Worm (Caenorhabditis elegans): ENCODE measurements around the gene C26G2.2.

Gene C26G2.2

DNA sequence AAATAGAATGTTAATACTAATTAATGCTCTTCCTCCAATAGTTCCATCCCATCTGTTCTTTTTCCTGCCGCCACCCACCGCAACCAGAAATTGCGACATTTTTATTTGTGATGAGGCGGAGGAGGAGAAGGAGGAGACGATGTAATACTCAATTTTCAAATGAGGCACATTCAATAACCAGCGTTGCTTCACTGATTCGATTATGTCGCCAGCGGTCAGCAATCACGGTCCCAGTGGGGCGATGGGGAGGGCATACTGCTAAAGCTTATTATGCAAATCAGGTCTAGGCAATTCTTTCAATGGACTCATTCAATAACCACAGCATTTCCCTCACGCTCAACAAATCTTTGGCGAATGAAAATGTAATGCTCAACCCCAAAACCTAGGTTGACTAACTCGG is 14.9 kb upstream of the C26G2.2 start:
- no peak for TF ChIP-seq tbx-37 (GFP tag; conservative IDR thresholded peaks at IDR 0.05)
- no peak for TF ChIP-seq aly-1 (tag; optimal IDR thresholded peaks at IDR 0.05)
- no peak for TF ChIP-seq hmbx-1 (tag; optimal IDR thresholded peaks at IDR 0.05)
- TF ChIP-seq ets-7 (tag; optimal IDR thresholded peaks at IDR 0.05) = no peak
- TF ChIP-seq hmg-4 (GFP tag; optimal IDR thresholded peaks at IDR 0.05) = no peak
- no peak for TF ChIP-seq B0310.2 (tag; optimal IDR thresholded peaks at IDR 0.05)
- no peak for TF ChIP-seq ceh-13 (GFP tag; optimal IDR thresholded peaks at IDR 0.05)
- TF ChIP-seq ama-1 (optimal IDR thresholded peaks at IDR 0.05) = no peak
- TF ChIP-seq ceh-36 (tag; optimal IDR thresholded peaks at IDR 0.05) = no peak
- TF ChIP-seq scrt-1 (GFP tag; IDR thresholded peaks at IDR 0.05) = no peak
- TF ChIP-seq hnd-1 (tag; optimal IDR thresholded peaks at IDR 0.05) = no peak
- TF ChIP-seq sea-1 (GFP tag; conservative IDR thresholded peaks at IDR 0.05) = no peak
- no peak for TF ChIP-seq pes-1 (GFP tag; IDR thresholded peaks at IDR 0.05)
- no peak for TF ChIP-seq flt-1 (GFP tag; IDR thresholded peaks at IDR 0.05)
- TF ChIP-seq tbx-11 (GFP tag; IDR thresholded peaks at IDR 0.05) = no peak
- no peak for TF ChIP-seq F13C5.2 (tag; optimal IDR thresholded peaks at IDR 0.05)

DNA sequence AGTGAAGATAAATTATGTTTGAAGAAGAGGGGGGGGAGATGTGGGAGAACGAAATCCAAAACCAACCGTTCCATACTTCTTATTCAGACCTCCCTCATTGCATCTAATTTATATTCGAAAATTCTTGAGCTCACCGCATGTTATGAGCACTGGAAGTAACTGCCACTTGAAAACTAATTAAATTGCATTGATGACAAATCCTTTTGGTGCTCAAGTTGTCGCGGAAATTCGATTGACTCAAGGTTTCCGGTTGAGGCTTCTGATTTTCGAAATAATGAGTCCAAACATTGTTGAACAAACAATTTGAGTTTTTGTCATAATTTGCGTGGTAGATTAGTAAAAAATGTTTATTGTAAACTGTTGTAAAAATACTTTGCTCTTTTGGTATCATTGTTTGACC is 12.1 kb upstream of the C26G2.2 start:
- no peak for TF ChIP-seq ama-1 (optimal IDR thresholded peaks at IDR 0.05)
- TF ChIP-seq tra-4 (tag; optimal IDR thresholded peaks at IDR 0.05) = no peak
- no peak for TF ChIP-seq ceh-13 (GFP tag; optimal IDR thresholded peaks at IDR 0.05)
- no peak for TF ChIP-seq tbx-11 (GFP tag; IDR thresholded peaks at IDR 0.05)
- TF ChIP-seq tbx-37 (GFP tag; conservative IDR thresholded peaks at IDR 0.05) = no peak
- no peak for TF ChIP-seq flt-1 (GFP tag; IDR thresholded peaks at IDR 0.05)
- TF ChIP-seq sea-1 (GFP tag; conservative IDR thresholded peaks at IDR 0.05) = no peak
- no peak for TF ChIP-seq scrt-1 (GFP tag; IDR thresholded peaks at IDR 0.05)
- TF ChIP-seq hmg-4 (GFP tag; optimal IDR thresholded peaks at IDR 0.05) = no peak
- TF ChIP-seq ets-7 (tag; optimal IDR thresholded peaks at IDR 0.05) = no peak
- TF ChIP-seq aly-1 (tag; optimal IDR thresholded peaks at IDR 0.05) = no peak

- no peak for TF ChIP-seq scrt-1 (GFP tag; IDR thresholded peaks at IDR 0.05)
- TF ChIP-seq hnd-1 (tag; optimal IDR thresholded peaks at IDR 0.05) = no peak
- no peak for TF ChIP-seq flt-1 (GFP tag; IDR thresholded peaks at IDR 0.05)
- TF ChIP-seq hmg-4 (GFP tag; optimal IDR thresholded peaks at IDR 0.05) = peak; percentile 26
- TF ChIP-seq hmbx-1 (tag; optimal IDR thresholded peaks at IDR 0.05) = no peak
Observed at ce11 chrX:14653486-14653885, 10.6 kb upstream of the C26G2.2 start.

ce11 chrX:14654668-14655067 is 9.5 kb upstream of the C26G2.2 start, which contains the start of gene syg-2:
syg-2 (plus strand) TSS chrX:14654968.
- no peak for TF ChIP-seq hmg-4 (GFP tag; optimal IDR thresholded peaks at IDR 0.05)
- TF ChIP-seq aly-1 (tag; optimal IDR thresholded peaks at IDR 0.05) = no peak
- no peak for TF ChIP-seq pes-1 (GFP tag; IDR thresholded peaks at IDR 0.05)
- TF ChIP-seq ceh-36 (tag; optimal IDR thresholded peaks at IDR 0.05) = no peak

DNA sequence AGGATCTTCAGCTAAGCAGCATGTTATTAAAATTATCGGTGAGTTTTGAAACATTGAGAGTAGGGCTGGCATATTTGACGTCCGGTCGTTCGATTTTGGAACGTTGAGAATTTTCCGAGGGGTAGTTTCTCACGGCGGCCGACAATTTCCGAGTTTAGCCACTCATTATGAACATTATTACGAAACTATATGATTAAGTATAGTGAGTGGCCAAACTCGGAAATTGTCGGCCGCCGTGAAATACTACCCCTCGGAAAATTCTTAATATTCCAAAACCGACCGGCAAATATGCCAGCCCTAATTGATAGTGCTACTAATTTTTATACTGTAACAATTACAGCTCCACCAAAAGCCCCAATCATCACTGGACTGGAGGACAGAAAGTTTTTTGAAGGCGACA is 6.7 kb upstream of the C26G2.2 start:
- TF ChIP-seq flt-1 (GFP tag; IDR thresholded peaks at IDR 0.05) (no peak), ceh-13 (GFP tag; optimal IDR thresholded peaks at IDR 0.05) (no peak), sea-1 (GFP tag; conservative IDR thresholded peaks at IDR 0.05) (no peak), pes-1 (GFP tag; IDR thresholded peaks at IDR 0.05) (no peak), ets-7 (tag; optimal IDR thresholded peaks at IDR 0.05) (no peak), tra-4 (tag; optimal IDR thresholded peaks at IDR 0.05) (no peak), ceh-36 (tag; optimal IDR thresholded peaks at IDR 0.05) (no peak), tbx-37 (GFP tag; conservative IDR thresholded peaks at IDR 0.05) (no peak), scrt-1 (GFP tag; IDR thresholded peaks at IDR 0.05) (no peak), tbx-11 (GFP tag; IDR thresholded peaks at IDR 0.05) (no peak)

ce11 chrX:14659454-14659853 is 4.7 kb upstream of the C26G2.2 start:
- TF ChIP-seq aly-1 (tag; optimal IDR thresholded peaks at IDR 0.05) (no peak), tra-4 (tag; optimal IDR thresholded peaks at IDR 0.05) (no peak), ets-7 (tag; optimal IDR thresholded peaks at IDR 0.05) (no peak), pes-1 (GFP tag; IDR thresholded peaks at IDR 0.05) (no peak), hmbx-1 (tag; optimal IDR thresholded peaks at IDR 0.05) (no peak)

DNA sequence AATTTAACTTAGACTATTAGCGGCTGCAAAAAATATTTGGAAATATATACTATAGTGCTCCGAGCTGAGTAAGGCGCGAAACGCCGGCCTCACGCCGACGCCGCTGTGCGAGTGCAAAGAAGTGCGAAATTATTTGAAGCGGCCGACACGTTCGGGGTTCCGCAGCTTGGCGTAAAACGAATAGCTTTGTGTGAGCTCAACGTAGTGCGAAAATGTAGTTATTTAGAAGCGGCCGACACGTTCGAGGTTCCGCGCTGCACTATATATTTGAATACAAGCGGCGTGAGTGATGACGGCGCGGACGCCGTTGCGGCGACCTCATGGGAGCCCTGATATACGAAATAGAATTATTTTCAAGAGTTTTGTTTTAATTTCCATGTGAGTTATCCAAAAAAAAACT is 2.2 kb upstream of the C26G2.2 start:
- TF ChIP-seq F13C5.2 (tag; optimal IDR thresholded peaks at IDR 0.05) = no peak
- TF ChIP-seq scrt-1 (GFP tag; IDR thresholded peaks at IDR 0.05) = no peak
- no peak for TF ChIP-seq sea-1 (GFP tag; conservative IDR thresholded peaks at IDR 0.05)
- TF ChIP-seq B0310.2 (tag; optimal IDR thresholded peaks at IDR 0.05) = no peak
- TF ChIP-seq hmbx-1 (tag; optimal IDR thresholded peaks at IDR 0.05) = no peak

DNA sequence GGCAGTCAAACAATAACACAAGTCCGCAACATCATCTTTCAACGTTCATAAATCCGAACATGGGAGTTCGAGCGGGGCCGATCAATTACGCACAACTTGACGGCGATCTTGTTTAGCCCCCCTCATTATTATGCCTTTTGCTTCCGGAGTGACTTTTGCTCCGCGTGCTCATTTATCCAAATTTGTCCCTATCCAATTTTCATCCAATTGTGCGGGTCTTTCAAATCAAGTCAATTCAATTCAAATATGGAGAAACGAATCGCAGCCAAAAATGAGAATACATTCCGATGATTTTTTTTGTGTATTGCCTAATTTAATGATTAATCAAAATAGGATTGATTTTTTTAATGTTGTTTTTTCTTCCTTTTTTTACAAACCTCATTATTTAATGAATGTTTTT is 1.7 kb upstream of the C26G2.2 start:
- TF ChIP-seq ama-1 (optimal IDR thresholded peaks at IDR 0.05) = no peak
- TF ChIP-seq sea-1 (GFP tag; conservative IDR thresholded peaks at IDR 0.05) = no peak
- no peak for TF ChIP-seq aly-1 (tag; optimal IDR thresholded peaks at IDR 0.05)
- no peak for TF ChIP-seq B0310.2 (tag; optimal IDR thresholded peaks at IDR 0.05)
- TF ChIP-seq hmg-4 (GFP tag; optimal IDR thresholded peaks at IDR 0.05) = no peak
- no peak for TF ChIP-seq ceh-36 (tag; optimal IDR thresholded peaks at IDR 0.05)
- TF ChIP-seq tra-4 (tag; optimal IDR thresholded peaks at IDR 0.05) = no peak
- no peak for TF ChIP-seq scrt-1 (GFP tag; IDR thresholded peaks at IDR 0.05)
- TF ChIP-seq flt-1 (GFP tag; IDR thresholded peaks at IDR 0.05) = no peak
- TF ChIP-seq ets-7 (tag; optimal IDR thresholded peaks at IDR 0.05) = no peak
- no peak for TF ChIP-seq F13C5.2 (tag; optimal IDR thresholded peaks at IDR 0.05)
- no peak for TF ChIP-seq hmbx-1 (tag; optimal IDR thresholded peaks at IDR 0.05)

- TF ChIP-seq ceh-36 (tag; optimal IDR thresholded peaks at IDR 0.05) (no peak), tra-4 (tag; optimal IDR thresholded peaks at IDR 0.05) (no peak), flt-1 (GFP tag; IDR thresholded peaks at IDR 0.05) (no peak), tbx-11 (GFP tag; IDR thresholded peaks at IDR 0.05) (no peak), pes-1 (GFP tag; IDR thresholded peaks at IDR 0.05) (no peak)
Observed at ce11 chrX:14671300-14671699, 7.2 kb downstream of the C26G2.2 start.
